Fruit fly (Drosophila melanogaster) whole organism, wandering third instar larva: ENCODE data around the gene CG2854.

Experiments used
- Abd-B ChIP-seq: fragments of >200 bp; optimal IDR thresholded peaks from 2 replicates; lab custom pipeline; 2017; ENCODE audit warnings: missing biosample characterization, missing genetic modification characterization
- CG32264 ChIP-seq: fragments of 200-800 bp; sonication (Bioruptor generic); optimal IDR thresholded peaks from 2 replicates; lab custom pipeline; 2016; ENCODE audit warnings: missing biosample characterization, missing genetic modification characterization
- CrebA ChIP-seq: fragments of 200-800 bp; sonication (Bioruptor generic); optimal IDR thresholded peaks from 2 replicates; lab custom pipeline; 2016; ENCODE audit warnings: missing biosample characterization, mild to moderate bottlenecking, missing genetic modification characterization, borderline replicate concordance
- Dfd ChIP-seq: fragments of >200 bp; optimal IDR thresholded peaks from 2 replicates; lab custom pipeline; 2017; ENCODE audit warnings: missing biosample characterization, missing genetic modification characterization
- Dif ChIP-seq: fragments of 200-275, 200-300 bp; sonication (Bioruptor generic); optimal IDR thresholded peaks from 2 replicates; lab custom pipeline; 2018; ENCODE audit warnings: missing biosample characterization, missing genetic modification characterization; ENCODE audit not compliant: partially characterized antibody
- GATAd ChIP-seq: sonication (Bioruptor generic); optimal IDR thresholded peaks from 2 replicates; lab custom pipeline; 2016; ENCODE audit warnings: missing biosample characterization, missing genetic modification characterization
- HLH106 ChIP-seq: fragments of 200-800 bp; optimal IDR thresholded peaks from 3 replicates; lab custom pipeline; 2019; ENCODE audit warnings: missing biosample characterization, mild to moderate bottlenecking, missing genetic modification characterization, moderate library complexity
- Hnf4 ChIP-seq: fragments of 200-800 bp; sonication (Bioruptor generic); optimal IDR thresholded peaks from 2 replicates; lab custom pipeline; 2016; ENCODE audit warnings: missing biosample characterization, mild to moderate bottlenecking, missing genetic modification characterization
- Hr83 ChIP-seq: fragments of 200-300 bp; sonication (Bioruptor generic); optimal IDR thresholded peaks from 2 replicates; lab custom pipeline; 2016; ENCODE audit warnings: missing biosample characterization, mild to moderate bottlenecking, missing genetic modification characterization, moderate library complexity; ENCODE audit not compliant: poor library complexity, severe bottlenecking
- Jra ChIP-seq: sonication (Bioruptor generic); optimal IDR thresholded peaks from 2 replicates; lab custom pipeline; 2016; ENCODE audit warnings: missing biosample characterization, missing genetic modification characterization
- Mio ChIP-seq: sonication (Bioruptor generic); optimal IDR thresholded peaks from 2 replicates; lab custom pipeline; 2016; ENCODE audit warnings: missing biosample characterization, missing genetic modification characterization
- Myc ChIP-seq: fragments of >200 bp; optimal IDR thresholded peaks from 2 replicates; lab custom pipeline; 2017
- N ChIP-seq: fragments of >200 bp; optimal IDR thresholded peaks from 2 replicates; lab custom pipeline; 2018; ENCODE audit warnings: missing biosample characterization, missing external identifiers, missing genetic modification characterization
- OdsH ChIP-seq: fragments of 200-800 bp; sonication (Bioruptor generic); optimal IDR thresholded peaks from 2 replicates; lab custom pipeline; 2016; ENCODE audit warnings: missing biosample characterization, mild to moderate bottlenecking, missing genetic modification characterization
- Rel ChIP-seq, 2 experiments: fragments of 200-800 bp; sonication (Bioruptor generic) in 1 of 2; optimal IDR thresholded peaks; 2 replicates in 1 of 2; 3 replicates in 1 of 2; lab custom pipeline; 2016 to 2019; ENCODE audit warnings: mild to moderate bottlenecking in 2 of 2, missing biosample characterization in 2 of 2, missing genetic modification characterization in 2 of 2, moderate library complexity in 1 of 2
- Sp1 ChIP-seq: fragments of 200-800 bp; sonication (Bioruptor generic); optimal IDR thresholded peaks from 3 replicates; lab custom pipeline; 2019; ENCODE audit warnings: missing biosample characterization, mild to moderate bottlenecking, missing genetic modification characterization, moderate library complexity
- Vsx2 ChIP-seq: fragments of 200-300, 225-300 bp; sonication (Bioruptor generic); optimal IDR thresholded peaks from 2 replicates; lab custom pipeline; 2018; ENCODE audit warnings: missing biosample characterization, missing genetic modification characterization; ENCODE audit not compliant: partially characterized antibody
- br ChIP-seq: fragments of 200-800 bp; sonication (Bioruptor generic); optimal IDR thresholded peaks from 2 replicates; lab custom pipeline; 2016; ENCODE audit warnings: missing biosample characterization, missing genetic modification characterization
- brk ChIP-seq: fragments of 200-800 bp; sonication (Bioruptor generic); optimal IDR thresholded peaks from 2 replicates; lab custom pipeline; 2016; ENCODE audit warnings: missing biosample characterization, mild to moderate bottlenecking, missing genetic modification characterization
- dmrt93B ChIP-seq: fragments of 200-800 bp; sonication (Bioruptor generic); optimal IDR thresholded peaks from 2 replicates; lab custom pipeline; 2018; ENCODE audit warnings: missing biosample characterization, mild to moderate bottlenecking, missing genetic modification characterization
- dsf ChIP-seq: sonication (Bioruptor generic); optimal IDR thresholded peaks from 2 replicates; lab custom pipeline; 2016; ENCODE audit warnings: missing biosample characterization, missing genetic modification characterization, borderline replicate concordance
- ey ChIP-seq: fragments of 200-800 bp; sonication (Bioruptor generic); optimal IDR thresholded peaks from 2 replicates; lab custom pipeline; 2016; ENCODE audit warnings: missing biosample characterization, missing genetic modification characterization
- foxo ChIP-seq, 2 experiments: fragments of 200-800 bp; sonication (Bioruptor generic); optimal IDR thresholded peaks; 2 replicates in 1 of 2; 3 replicates in 1 of 2; lab custom pipeline; 2016 to 2017; ENCODE audit warnings: missing biosample characterization in 2 of 2, missing genetic modification characterization in 2 of 2
- fru ChIP-seq: fragments of 200-800 bp; sonication (Bioruptor generic); optimal IDR thresholded peaks from 3 replicates; lab custom pipeline; 2016; ENCODE audit warnings: missing biosample characterization, mild to moderate bottlenecking, missing genetic modification characterization
- h ChIP-seq: fragments of 200-800 bp; sonication (Bioruptor generic); optimal IDR thresholded peaks from 3 replicates; lab custom pipeline; 2016; ENCODE audit warnings: missing biosample characterization, mild to moderate bottlenecking, missing genetic modification characterization
- jim ChIP-seq: fragments of 175-275, 200-325 bp; sonication (Bioruptor generic); optimal IDR thresholded peaks from 2 replicates; lab custom pipeline; 2016; ENCODE audit warnings: missing biosample characterization, mild to moderate bottlenecking, missing genetic modification characterization
- lola ChIP-seq: fragments of >200 bp; optimal IDR thresholded peaks from 2 replicates; lab custom pipeline; 2017; ENCODE audit warnings: missing biosample characterization, missing genetic modification characterization
- pan ChIP-seq: fragments of >200 bp; optimal IDR thresholded peaks from 2 replicates; lab custom pipeline; 2017
- psq ChIP-seq: fragments of 200-800 bp; sonication (Bioruptor generic); optimal IDR thresholded peaks from 3 replicates; lab custom pipeline; 2017; ENCODE audit warnings: missing biosample characterization, mild to moderate bottlenecking, missing genetic modification characterization, moderate library complexity
- rgr ChIP-seq: fragments of 200-800 bp; sonication (Bioruptor generic); optimal IDR thresholded peaks from 3 replicates; lab custom pipeline; 2016; ENCODE audit warnings: missing biosample characterization, mild to moderate bottlenecking, missing genetic modification characterization
- sage ChIP-seq: fragments of 200-800 bp; sonication (Bioruptor generic); optimal IDR thresholded peaks from 2 replicates; lab custom pipeline; 2016; ENCODE audit warnings: missing biosample characterization, mild to moderate bottlenecking, missing genetic modification characterization
- sv ChIP-seq: fragments of 200-800 bp; sonication (Bioruptor generic); optimal IDR thresholded peaks from 3 replicates; lab custom pipeline; 2016; ENCODE audit warnings: missing biosample characterization, missing genetic modification characterization
- usp ChIP-seq: fragments of >200 bp; optimal IDR thresholded peaks from 2 replicates; lab custom pipeline; 2017; ENCODE audit warnings: missing biosample characterization, missing genetic modification characterization
- woc ChIP-seq: sonication (Bioruptor generic); optimal IDR thresholded peaks from 2 replicates; lab custom pipeline; 2016; ENCODE audit warnings: missing biosample characterization, mild to moderate bottlenecking, missing genetic modification characterization

Gene CG2854

DNA sequence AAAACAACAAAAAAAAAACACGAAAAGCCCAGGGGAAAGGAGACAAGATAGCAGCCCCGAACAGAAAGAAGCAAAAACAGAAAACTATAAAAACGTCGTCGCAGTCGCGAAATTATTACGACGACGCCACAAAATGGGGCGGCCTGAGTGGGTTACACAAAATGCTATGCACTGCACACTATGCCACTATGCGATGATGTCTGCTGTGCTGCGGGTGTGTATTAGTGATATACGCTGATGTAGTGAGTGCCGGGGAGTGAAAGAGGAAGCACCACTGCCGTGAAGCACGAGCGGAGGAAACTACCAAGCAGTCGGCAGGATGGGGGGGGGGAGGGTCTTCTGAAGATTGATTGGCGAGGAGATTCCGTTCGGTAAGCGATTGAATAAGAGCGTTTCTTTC is 39.9 kb upstream of the CG2854 start:
- TF ChIP-seq OdsH (no peak), HLH106 (tag; lab: Kevin White, UChicago) (no peak), Jra (GFP tag; lab: Kevin White, UChicago) (no peak), brk (GFP tag; lab: Kevin White, UChicago) (no peak), rgr (no peak), psq (GFP tag; lab: Kevin White, UChicago) (no peak), Mio (GFP tag; lab: Kevin White, UChicago) (no peak), Dif (GFP tag; lab: Kevin White, UChicago) (no peak), fru (GFP tag; lab: Kevin White, UChicago) (no peak), Sp1 (GFP tag; lab: Kevin White, UChicago) (no peak), sage (GFP tag; lab: Kevin White, UChicago) (no peak), Dfd (GFP tag; lab: Kevin White, UChicago) (no peak), N (GFP tag; lab: Kevin White, UChicago) (no peak), GATAd (GFP tag; lab: Kevin White, UChicago) (no peak), foxo (GFP tag; optimal IDR thresholded peaks at IDR 0.05; lab: Kevin White, UChicago) (no peak), lola (GFP tag; lab: Kevin White, UChicago) (no peak)

- peak; percentile 77 for TF ChIP-seq psq (GFP tag; lab: Kevin White, UChicago)
- no peak for TF ChIP-seq fru (GFP tag; lab: Kevin White, UChicago)
Observed at dm6 chrX:2288327-2288726, 38.6 kb upstream of the CG2854 start.

- peak; percentile 39 for TF ChIP-seq Sp1 (GFP tag; lab: Kevin White, UChicago)
- no peak for TF ChIP-seq CG32264 (GFP tag; lab: Kevin White, UChicago)
- TF ChIP-seq Rel (GFP tag; optimal IDR thresholded peaks at IDR 0.05; lab: Kevin White, UChicago) = no peak
- peak; percentile 9 for TF ChIP-seq Rel (tag; optimal IDR thresholded peaks at IDR 0.05; lab: Kevin White, UChicago)
- TF ChIP-seq psq (GFP tag; lab: Kevin White, UChicago) = peak; percentile 12
- TF ChIP-seq, all 38 proteins: peak for 3
Observed at dm6 chrX:2289134-2289533, 37.8 kb upstream of the CG2854 start.

DNA sequence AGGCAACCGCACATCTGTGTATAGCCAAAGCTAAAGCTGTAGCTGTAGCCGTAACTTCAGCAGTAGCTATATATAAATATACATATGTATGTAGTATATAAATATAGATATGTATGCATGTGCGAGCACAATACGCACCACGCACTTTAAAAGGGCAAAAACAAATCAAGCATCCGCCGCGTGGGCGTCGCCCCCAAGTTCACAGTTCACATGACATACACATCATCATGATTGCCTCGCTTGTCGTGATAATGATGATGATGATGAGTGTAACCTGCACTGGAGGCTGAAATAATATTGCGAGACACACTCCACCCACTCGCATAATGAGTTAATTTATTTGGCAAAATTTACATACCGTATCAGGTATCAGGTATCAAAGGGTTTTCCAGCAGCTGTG is 35.9 kb upstream of the CG2854 start:
- TF ChIP-seq Mio (GFP tag; lab: Kevin White, UChicago) (no peak), Myc (lab: Kevin White, UChicago) (no peak), fru (GFP tag; lab: Kevin White, UChicago) (no peak), lola (GFP tag; lab: Kevin White, UChicago) (no peak), foxo (GFP tag; optimal IDR thresholded peaks at IDR 0.05; lab: Kevin White, UChicago) (no peak), usp (no peak)

dm6 chrX:2292410-2292809 is 34.5 kb upstream of the CG2854 start:
- TF ChIP-seq h (GFP tag; lab: Kevin White, UChicago) (no peak), usp (no peak), Hr83 (no peak), foxo (GFP tag; optimal IDR thresholded peaks at IDR 0.05; lab: Kevin White, UChicago) (no peak), rgr (no peak), Rel (GFP tag; optimal IDR thresholded peaks at IDR 0.05; lab: Kevin White, UChicago) (no peak), Rel (tag; optimal IDR thresholded peaks at IDR 0.05; lab: Kevin White, UChicago) (no peak), jim (GFP tag; lab: Kevin White, UChicago) (no peak), fru (GFP tag; lab: Kevin White, UChicago) (no peak), lola (GFP tag; lab: Kevin White, UChicago) (no peak), ey (GFP tag; lab: Kevin White, UChicago) (no peak), Vsx2 (GFP tag; lab: Kevin White, UChicago) (no peak)
- TF ChIP-seq, all 38 proteins: peak for 0

dm6 chrX:2293294-2293988 is 33.5 kb upstream of the CG2854 start, which contains the start of gene CG2865:
CG2865 (minus strand) TSS chrX:2293411.
- TF ChIP-seq Dif (GFP tag; lab: Kevin White, UChicago) (peak; percentile 86), dsf (no peak), fru (GFP tag; lab: Kevin White, UChicago) (peak; percentile 97), GATAd (GFP tag; lab: Kevin White, UChicago) (peak; percentile 11), Jra (GFP tag; lab: Kevin White, UChicago) (peak; percentile 78), sage (GFP tag; lab: Kevin White, UChicago) (peak; percentile 76), Rel (GFP tag; optimal IDR thresholded peaks at IDR 0.05; lab: Kevin White, UChicago) (peak; percentile 30), Rel (tag; optimal IDR thresholded peaks at IDR 0.05; lab: Kevin White, UChicago) (peak; percentile 90), OdsH (peak; percentile 94), Myc (lab: Kevin White, UChicago) (no peak), pan (lab: Kevin White, UChicago) (no peak), h (GFP tag; lab: Kevin White, UChicago) (peak; percentile 96), Abd-B (GFP tag; lab: Kevin White, UChicago) (no peak), Vsx2 (GFP tag; lab: Kevin White, UChicago) (no peak), sv (GFP tag; lab: Kevin White, UChicago) (peak; percentile 94), dmrt93B (GFP tag; lab: Kevin White, UChicago) (peak; percentile 94), CrebA (GFP tag; lab: Kevin White, UChicago) (no peak), woc (GFP tag; lab: Kevin White, UChicago) (peak; percentile 95), HLH106 (tag; lab: Kevin White, UChicago) (peak; percentile 98), br (GFP tag; lab: Kevin White, UChicago) (peak; percentile 95), foxo (GFP tag; optimal IDR thresholded peaks at IDR 0.05; lab: Kevin White, UChicago) (peak; percentile 67 to 96), Sp1 (GFP tag; lab: Kevin White, UChicago) (peak; percentile 98), N (GFP tag; lab: Kevin White, UChicago) (no peak), ey (GFP tag; lab: Kevin White, UChicago) (peak; percentile 95), Hr83 (peak; percentile 81), Hnf4 (GFP tag; lab: Kevin White, UChicago) (peak; percentile 82)
